Worm (Caenorhabditis elegans) whole organism, midembryonic: ENCODE data around the gene F23F1.2.

ENCODE experiments used
- T22C8.4 ChIP-seq: fragments of 200-800 bp; sonication (Bioruptor generic); IDR thresholded peaks from 2 replicates; pipeline ENCODE4 v1.3.6; 2022; ENCODE audit warnings: missing genetic modification characterization, missing compliant biosample characterization
- cog-1 ChIP-seq: sonication (generic microtip); optimal IDR thresholded peaks from 2 replicates; lab custom pipeline; 2016; ENCODE audit warnings: missing genetic modification characterization, missing compliant biosample characterization
- flt-1 ChIP-seq: fragments of 200-800 bp; sonication (Bioruptor generic); IDR thresholded peaks from 2 replicates; pipeline ENCODE4 v1.3.6; 2022; ENCODE audit warnings: missing genetic modification characterization, missing compliant biosample characterization
- klf-2 ChIP-seq: fragments of 200-800 bp; sonication (Bioruptor generic); conservative IDR thresholded peaks from 2 replicates; pipeline ENCODE4 v1.3.6; 2022; ENCODE audit warnings: missing genetic modification reagents, missing genetic modification characterization, missing compliant biosample characterization
- med-1 ChIP-seq: sonication (generic microtip); optimal IDR thresholded peaks from 2 replicates; lab custom pipeline; 2017; ENCODE audit warnings: missing genetic modification characterization, mild to moderate bottlenecking, missing compliant biosample characterization, antibody characterized with exemption, missing genetic modification reagents; ENCODE audit not compliant: insufficient read depth
- ref-1 ChIP-seq: fragments of 200-800 bp; sonication (Bioruptor generic); conservative IDR thresholded peaks from 2 replicates; pipeline ENCODE4 v1.3.6; 2022; ENCODE audit warnings: missing genetic modification reagents, missing genetic modification characterization, missing compliant biosample characterization
- tab-1 ChIP-seq: fragments of 200-800 bp; sonication (Bioruptor generic); IDR thresholded peaks from 2 replicates; pipeline ENCODE4 v1.3.6; 2022; ENCODE audit warnings: missing genetic modification characterization, missing compliant biosample characterization
- ztf-23 ChIP-seq: fragments of 200-800 bp; sonication (Bioruptor generic); IDR thresholded peaks from 2 replicates; pipeline ENCODE4 v1.3.6; 2022; ENCODE audit warnings: missing genetic modification reagents, missing genetic modification characterization, missing compliant biosample characterization
- ztf-29 ChIP-seq: fragments of 200-800 bp; sonication (Bioruptor generic); IDR thresholded peaks from 2 replicates; pipeline ENCODE4 v1.3.6; 2022; ENCODE audit warnings: missing genetic modification reagents, missing genetic modification characterization, missing compliant biosample characterization

ce11 chrII:73329-73728 lies 39.3 kb downstream of the F23F1.2 start:
- no peak for TF ChIP-seq flt-1 (GFP tag; lab: Robert Waterston, UW)
- no peak for TF ChIP-seq ref-1 (GFP tag; lab: Robert Waterston, UW)
- no peak for TF ChIP-seq T22C8.4 (GFP tag; lab: Robert Waterston, UW)
- TF ChIP-seq med-1 (GFP tag; lab: Kevin White, UChicago), result no peak
- no peak for TF ChIP-seq klf-2
- TF ChIP-seq ztf-29 (GFP tag; lab: Robert Waterston, UW), result no peak
- TF ChIP-seq tab-1 (GFP tag; lab: Robert Waterston, UW), result no peak
- no peak for TF ChIP-seq ztf-23
- no peak for TF ChIP-seq cog-1 (tag; lab: Kevin White, UChicago)
